Worm (Caenorhabditis elegans) whole organism, L1 larva: ENCODE results near the gene C26B2.7.

Source experiments
- aha-1 ChIP-seq: fragments of 150-350 bp; optimal IDR thresholded peaks from 2 replicates; lab custom pipeline; 2014; ENCODE audit warnings: missing biosample characterization, missing genetic modification characterization
- ceh-8 ChIP-seq: fragments of 200-800 bp; sonication (Bioruptor generic); optimal IDR thresholded peaks from 2 replicates; lab custom pipeline; 2018; ENCODE audit warnings: mild to moderate bottlenecking, missing genetic modification characterization, moderate library complexity, missing compliant biosample characterization
- ces-1 ChIP-seq: fragments of 150-350 bp; optimal IDR thresholded peaks from 2 replicates; lab custom pipeline; 2014; ENCODE audit warnings: missing biosample characterization, missing genetic modification reagents, missing genetic modification characterization
- efl-1 ChIP-seq, 4 experiments: fragments of 150-350 bp; optimal IDR thresholded peaks in 3 of 4; peaks in 1 of 4; 1 replicate in 1 of 4; 2 replicates in 3 of 4; lab custom pipeline; 2014; ENCODE audit warnings: missing biosample characterization in 2 of 4, missing genetic modification characterization in 2 of 4, missing genetic modification reagents in 2 of 4
- elt-2 ChIP-seq: sonication (generic microtip); optimal IDR thresholded peaks from 2 replicates; lab custom pipeline; 2016; ENCODE audit warnings: missing genetic modification characterization, mild to moderate bottlenecking, inconsistent platforms, missing compliant biosample characterization, missing genetic modification reagents
- ets-5 ChIP-seq: fragments of 200-800 bp; sonication (Bioruptor generic); IDR thresholded peaks from 2 replicates; pipeline ENCODE4 v1.3.6; 2022; ENCODE audit warnings: missing genetic modification characterization, missing compliant biosample characterization
- jun-1 ChIP-seq: fragments of 150-350 bp; optimal IDR thresholded peaks from 2 replicates; lab custom pipeline; 2014; ENCODE audit warnings: missing biosample characterization, missing genetic modification reagents, missing genetic modification characterization
- lin-13 ChIP-seq: fragments of 150-350 bp; optimal IDR thresholded peaks from 2 replicates; lab custom pipeline; 2014; ENCODE audit warnings: missing biosample characterization, missing genetic modification reagents, missing genetic modification characterization
- lsy-2 ChIP-seq, 2 experiments: fragments of 150-350 bp; optimal IDR thresholded peaks; 2 replicates each; lab custom pipeline; 2014; ENCODE audit warnings: missing biosample characterization in 2 of 2, missing genetic modification characterization in 2 of 2
- mdl-1 ChIP-seq, 2 experiments: fragments of 150-350 bp; optimal IDR thresholded peaks; 2 replicates each; lab custom pipeline; 2014 to 2017; ENCODE audit warnings: missing biosample characterization in 2 of 2, missing genetic modification characterization in 2 of 2, inconsistent platforms in 1 of 2
- nhr-12 ChIP-seq: sonication (generic microtip); optimal IDR thresholded peaks from 2 replicates; lab custom pipeline; 2017; ENCODE audit warnings: missing biosample characterization, missing genetic modification characterization
- nhr-84 ChIP-seq: sonication (generic microtip); optimal IDR thresholded peaks from 2 replicates; lab custom pipeline; 2017; ENCODE audit warnings: missing biosample characterization, missing genetic modification characterization
- snpc-4 ChIP-seq: fragments of 150-350 bp; optimal IDR thresholded peaks from 2 replicates; lab custom pipeline; 2014; ENCODE audit warnings: missing biosample characterization, missing genetic modification characterization
- zag-1 ChIP-seq: fragments of 150-350 bp; optimal IDR thresholded peaks from 2 replicates; lab custom pipeline; 2014; ENCODE audit warnings: missing biosample characterization, missing genetic modification characterization

- no peak for TF ChIP-seq lin-13 (GFP tag; lab: Kevin White, UChicago)
- TF ChIP-seq efl-1 (optimal IDR thresholded peaks at IDR 0.05; lab: Kevin White, UChicago), result no peak
- TF ChIP-seq efl-1 (GFP tag; optimal IDR thresholded peaks at IDR 0.05 in 1 of 2; lab: Kevin White, UChicago), result no peak
- no peak for TF ChIP-seq aha-1
- TF ChIP-seq mdl-1 (tag; optimal IDR thresholded peaks at IDR 0.05; lab: Kevin White, UChicago), result no peak
- TF ChIP-seq nhr-12, result no peak
- TF ChIP-seq elt-2, result no peak
- TF ChIP-seq zag-1 (tag; lab: Kevin White, UChicago), result no peak
- TF ChIP-seq lsy-2 (tag; optimal IDR thresholded peaks at IDR 0.05; lab: Kevin White, UChicago), result no peak
- no peak for TF ChIP-seq jun-1 (tag; lab: Kevin White, UChicago)
- no peak for TF ChIP-seq snpc-4 (tag; lab: Kevin White, UChicago)
- TF ChIP-seq ets-5 (GFP tag; lab: Robert Waterston, UW), result no peak
- no peak for TF ChIP-seq nhr-84 (tag; lab: Kevin White, UChicago)
- TF ChIP-seq ces-1 (GFP tag; lab: Kevin White, UChicago), result no peak
- no peak for TF ChIP-seq ceh-8 (GFP tag; lab: Kevin White, UChicago)
Measured at ce11 chrIV:8022035-8022673, 6.1 kb downstream of the C26B2.7 start, which contains the start of gene C26B2.2.
